Worm (Caenorhabditis elegans) whole organism, midembryonic: ENCODE measurements around the gene pqn-37.

ENCODE experiments used
- cog-1 ChIP-seq: sonication (generic microtip); optimal IDR thresholded peaks from 2 replicates; lab custom pipeline; 2016; ENCODE audit warnings: missing genetic modification characterization, missing compliant biosample characterization
- flt-1 ChIP-seq: fragments of 200-800 bp; sonication (Bioruptor generic); IDR thresholded peaks from 2 replicates; pipeline ENCODE4 v1.3.6; 2022; ENCODE audit warnings: missing genetic modification characterization, missing compliant biosample characterization

DNA sequence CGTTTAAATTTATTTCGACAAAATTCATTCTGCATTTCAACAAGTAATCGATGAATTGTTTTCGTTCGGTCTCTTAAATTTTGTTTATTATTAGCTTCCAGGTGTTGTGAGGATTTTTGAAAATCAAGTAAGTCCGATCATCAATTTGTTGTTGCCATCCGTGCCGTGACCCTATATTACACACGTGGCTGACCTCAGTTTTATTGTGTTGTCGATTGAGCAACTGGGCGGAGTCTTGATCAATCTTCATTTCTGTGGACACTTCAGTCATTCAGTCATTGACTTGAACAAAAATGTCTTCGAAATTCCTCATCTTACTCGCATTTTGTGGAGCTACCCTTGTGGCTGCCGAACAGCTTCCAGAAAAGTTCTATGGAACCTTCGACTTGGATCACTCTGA, 10.2 kb upstream of the pqn-37 start, which contains the start of gene lbp-2:
- no peak for TF ChIP-seq flt-1
- TF ChIP-seq cog-1 (tag; lab: Kevin White, UChicago): no peak
